Fruit fly (Drosophila melanogaster): ENCODE data around the gene kek5.

DNA sequence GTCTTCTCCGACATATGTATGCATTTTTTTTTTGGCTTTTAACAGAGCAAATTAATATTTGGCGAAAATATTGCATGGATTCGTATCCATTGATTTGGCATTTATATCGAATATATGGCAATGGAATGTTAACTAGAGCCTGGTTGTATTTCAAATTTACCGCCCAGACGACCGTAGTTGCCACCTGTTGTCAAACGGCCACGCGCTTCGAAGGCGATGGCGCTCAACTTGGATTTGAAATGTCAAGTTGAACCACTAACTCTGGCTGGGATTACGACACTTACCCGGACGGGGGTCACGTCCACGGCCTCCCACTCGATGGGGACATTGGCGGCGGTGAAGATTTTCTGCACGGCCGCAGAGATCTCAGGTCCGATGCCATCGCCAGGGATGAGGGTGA lies 167.4 kb downstream of the kek5 start:
- TF ChIP-seq CG32767 (GFP tag; IDR thresholded peaks at IDR 0.05) = no peak
- TF ChIP-seq pita (GFP tag; optimal IDR thresholded peaks at IDR 0.05) = no peak
- TF ChIP-seq CG1024 (GFP tag; IDR thresholded peaks at IDR 0.05) = no peak
- TF ChIP-seq HLH4C (GFP tag; IDR thresholded peaks at IDR 0.05; ENCODE audit: partially characterized antibody) = no peak
- TF ChIP-seq Rx (GFP tag; IDR thresholded peaks at IDR 0.05) = no peak
- no peak for TF ChIP-seq CG3847 (GFP tag; IDR thresholded peaks at IDR 0.05)
- TF ChIP-seq CG3995 (GFP tag; optimal IDR thresholded peaks at IDR 0.05) = no peak
- TF ChIP-seq Dip3 (GFP tag; optimal IDR thresholded peaks at IDR 0.05) = no peak
- TF ChIP-seq Meics (GFP tag; optimal IDR thresholded peaks at IDR 0.05) = no peak
- TF ChIP-seq Opbp (GFP tag; IDR thresholded peaks at IDR 0.05; ENCODE audit: partially characterized antibody) = no peak

All from whole organism, embryonic.